Fruit fly (Drosophila melanogaster) whole organism, adult: ENCODE data around the gene Srx.
A peak's percentile ranks its signal among the peaks of the same experiment; 100 is the strongest.

Experiments used
- CG11617 ChIP-seq: fragments of 200-800 bp; sonication (Bioruptor generic); optimal IDR thresholded peaks from 2 replicates; lab custom pipeline; 2017; ENCODE audit warnings: mild to moderate bottlenecking, missing biosample characterization, missing genetic modification reagents, missing genetic modification characterization
- CG12768 ChIP-seq: fragments of 200-800 bp; sonication (Bioruptor generic); optimal IDR thresholded peaks from 2 replicates; lab custom pipeline; 2017; ENCODE audit warnings: missing biosample characterization, missing genetic modification characterization, mild to moderate bottlenecking, moderate library complexity, missing genetic modification reagents
- CG14711 ChIP-seq: fragments of 200-800 bp; sonication (Bioruptor generic); optimal IDR thresholded peaks from 2 replicates; lab custom pipeline; 2018; ENCODE audit warnings: missing biosample characterization, mild to moderate bottlenecking, missing genetic modification characterization, moderate library complexity
- CG1620 ChIP-seq: fragments of 200-800 bp; sonication (Bioruptor generic); optimal IDR thresholded peaks from 2 replicates; lab custom pipeline; 2016; ENCODE audit warnings: missing biosample characterization, missing genetic modification characterization
- CG33017 ChIP-seq: fragments of 200-800 bp; sonication (Bioruptor generic); optimal IDR thresholded peaks from 2 replicates; lab custom pipeline; 2018; ENCODE audit warnings: missing biosample characterization, mild to moderate bottlenecking, missing genetic modification characterization, moderate library complexity
- CG5204 ChIP-seq: fragments of 200-800 bp; sonication (Bioruptor generic); optimal IDR thresholded peaks from 2 replicates; lab custom pipeline; 2016; ENCODE audit warnings: missing biosample characterization, missing genetic modification characterization
- CG7045 ChIP-seq: fragments of 200-800 bp; sonication (Bioruptor generic); optimal IDR thresholded peaks from 2 replicates; lab custom pipeline; 2017; ENCODE audit warnings: missing biosample characterization, mild to moderate bottlenecking, missing genetic modification characterization
- CG7101 ChIP-seq: fragments of 200-800 bp; sonication (Bioruptor generic); optimal IDR thresholded peaks from 2 replicates; lab custom pipeline; 2018; ENCODE audit warnings: missing biosample characterization, mild to moderate bottlenecking, missing genetic modification characterization, moderate library complexity
- Clk ChIP-seq: fragments of 200-800 bp; sonication (Bioruptor generic); optimal IDR thresholded peaks from 2 replicates; lab custom pipeline; 2017; ENCODE audit warnings: missing biosample characterization, missing genetic modification characterization
- Crg-1 ChIP-seq: fragments of 200-800 bp; sonication (Bioruptor generic); optimal IDR thresholded peaks from 2 replicates; lab custom pipeline; 2016; ENCODE audit warnings: missing biosample characterization, missing genetic modification characterization
- Hr96 ChIP-seq: fragments of 200-800 bp; sonication (Bioruptor generic); optimal IDR thresholded peaks from 2 replicates; lab custom pipeline; 2016; ENCODE audit warnings: missing biosample characterization, missing genetic modification characterization
- Mnt ChIP-seq: fragments of 200-800 bp; sonication (Bioruptor generic); optimal IDR thresholded peaks from 2 replicates; lab custom pipeline; 2016; ENCODE audit warnings: missing biosample characterization, mild to moderate bottlenecking, missing genetic modification characterization
- bab1 ChIP-seq: fragments of 200-800 bp; sonication (Bioruptor generic); optimal IDR thresholded peaks from 3 replicates; lab custom pipeline; 2019; ENCODE audit warnings: missing biosample characterization, mild to moderate bottlenecking, missing genetic modification characterization, moderate library complexity
- cic ChIP-seq: fragments of 200-800 bp; sonication (Bioruptor generic); optimal IDR thresholded peaks from 2 replicates; lab custom pipeline; 2017; ENCODE audit warnings: missing biosample characterization, mild to moderate bottlenecking, missing genetic modification characterization, moderate library complexity
- cnc ChIP-seq, 2 experiments: fragments of >200 bp; optimal IDR thresholded peaks; 2 replicates each; lab custom pipeline; 2017
- kay ChIP-seq: fragments of 200-800 bp; sonication (Bioruptor generic); peaks from one replicate; lab custom pipeline; 2016; ENCODE audit warnings: missing biosample characterization, missing genetic modification characterization, borderline replicate concordance
- ovo ChIP-seq: fragments of 200-800 bp; sonication (Bioruptor generic); optimal IDR thresholded peaks from 2 replicates; lab custom pipeline; 2016; ENCODE audit warnings: missing biosample characterization, missing genetic modification characterization
- pad ChIP-seq: fragments of 200-800 bp; sonication (Bioruptor generic); optimal IDR thresholded peaks from 3 replicates; lab custom pipeline; 2017; ENCODE audit warnings: missing biosample characterization, missing genetic modification characterization, mild to moderate bottlenecking, moderate library complexity, missing genetic modification reagents
- tj ChIP-seq: fragments of 200-800 bp; sonication (Bioruptor generic); optimal IDR thresholded peaks from 3 replicates; lab custom pipeline; 2017; ENCODE audit warnings: missing biosample characterization, mild to moderate bottlenecking, missing genetic modification characterization, moderate library complexity
- toe ChIP-seq: fragments of 200-800 bp; sonication (Bioruptor generic); optimal IDR thresholded peaks from 2 replicates; lab custom pipeline; 2016; ENCODE audit warnings: missing biosample characterization, missing genetic modification characterization

The Srx gene

dm6 chrX:17821466-17821865, 35.3 kb upstream of the Srx start:
- TF ChIP-seq tj = no peak
- TF ChIP-seq toe = no peak
- no peak for TF ChIP-seq CG11617
- TF ChIP-seq bab1 (GFP tag; lab: Kevin White, UChicago) = no peak
- TF ChIP-seq pad = no peak
- no peak for TF ChIP-seq cic
- TF ChIP-seq CG12768 (GFP tag; lab: Kevin White, UChicago) = no peak

- peak; percentile 43 for TF ChIP-seq CG7101
- TF ChIP-seq Mnt (GFP tag; lab: Kevin White, UChicago) = peak; percentile 44
- peak; percentile 33 for TF ChIP-seq toe
- TF ChIP-seq Clk (GFP tag; lab: Kevin White, UChicago) = no peak
- TF ChIP-seq kay (GFP tag; lab: Kevin White, UChicago) = no peak
- peak; percentile 64 for TF ChIP-seq ovo (GFP tag; lab: Kevin White, UChicago)
- peak; percentile 45 for TF ChIP-seq pad
- TF ChIP-seq CG5204 (GFP tag; lab: Kevin White, UChicago) = no peak
- TF ChIP-seq bab1 (GFP tag; lab: Kevin White, UChicago) = peak; percentile 80
- TF ChIP-seq Crg-1 = peak; percentile 56
- TF ChIP-seq CG11617 = peak; percentile 3
- TF ChIP-seq cic = peak; percentile 90
- TF ChIP-seq cnc (optimal IDR thresholded peaks at IDR 0.05; lab: Kevin White, UChicago) = no peak
- TF ChIP-seq tj = peak; percentile 65
- TF ChIP-seq CG14711 = peak; percentile 24
- TF ChIP-seq CG12768 (GFP tag; lab: Kevin White, UChicago) = peak; percentile 25
- peak; percentile 77 for TF ChIP-seq CG1620 (GFP tag; lab: Kevin White, UChicago)
- no peak for TF ChIP-seq CG7045
- TF ChIP-seq Hr96 (GFP tag; lab: Kevin White, UChicago) = peak; percentile 36
- TF ChIP-seq CG33017 = no peak
These were observed 29.7 kb upstream of the Srx start, which contains the start of gene Socs16D for dm6 chrX:17826807-17827703. Socs16D (minus strand) TSS chrX:17827564.

- TF ChIP-seq CG7101 = no peak
- TF ChIP-seq tj = peak; percentile 96
These were observed 28.3 kb upstream of the Srx start for dm6 chrX:17828298-17829033.

- peak; percentile 9 for TF ChIP-seq CG1620 (GFP tag; lab: Kevin White, UChicago)
- no peak for TF ChIP-seq Crg-1
- no peak for TF ChIP-seq cnc (optimal IDR thresholded peaks at IDR 0.05; lab: Kevin White, UChicago)
- no peak for TF ChIP-seq kay (GFP tag; lab: Kevin White, UChicago)
- TF ChIP-seq CG7101 = peak; percentile 49
- no peak for TF ChIP-seq CG7045
- TF ChIP-seq pad = peak; percentile 43
- TF ChIP-seq bab1 (GFP tag; lab: Kevin White, UChicago) = peak; percentile 89
- TF ChIP-seq CG14711 = peak; percentile 49
- TF ChIP-seq tj = no peak
- peak; percentile 27 for TF ChIP-seq CG11617
- no peak for TF ChIP-seq ovo (GFP tag; lab: Kevin White, UChicago)
- TF ChIP-seq CG5204 (GFP tag; lab: Kevin White, UChicago) = no peak
- TF ChIP-seq cic = no peak
- TF ChIP-seq Clk (GFP tag; lab: Kevin White, UChicago) = no peak
- no peak for TF ChIP-seq CG12768 (GFP tag; lab: Kevin White, UChicago)
- no peak for TF ChIP-seq toe
- TF ChIP-seq CG33017 = no peak
- TF ChIP-seq Mnt (GFP tag; lab: Kevin White, UChicago) = no peak
- no peak for TF ChIP-seq Hr96 (GFP tag; lab: Kevin White, UChicago)
These were observed 27.4 kb upstream of the Srx start for dm6 chrX:17829083-17829997.

- no peak for TF ChIP-seq Mnt (GFP tag; lab: Kevin White, UChicago)
- no peak for TF ChIP-seq CG33017
- no peak for TF ChIP-seq bab1 (GFP tag; lab: Kevin White, UChicago)
- TF ChIP-seq pad = no peak
- no peak for TF ChIP-seq CG7045
- no peak for TF ChIP-seq kay (GFP tag; lab: Kevin White, UChicago)
- no peak for TF ChIP-seq CG1620 (GFP tag; lab: Kevin White, UChicago)
- TF ChIP-seq CG12768 (GFP tag; lab: Kevin White, UChicago) = no peak
- TF ChIP-seq Hr96 (GFP tag; lab: Kevin White, UChicago) = no peak
- no peak for TF ChIP-seq CG5204 (GFP tag; lab: Kevin White, UChicago)
- no peak for TF ChIP-seq cnc (optimal IDR thresholded peaks at IDR 0.05; lab: Kevin White, UChicago)
- no peak for TF ChIP-seq toe
- no peak for TF ChIP-seq Crg-1
- TF ChIP-seq CG14711 = no peak
These were observed 26.6 kb upstream of the Srx start for dm6 chrX:17830211-17830616.
